ENCODE assay signal across 5 worm cellular contexts in genomic region chrIII:147570-148076, ce11.
TF ChIP-seq lines count a peak whose summit lies in the region.

Gene sqst-5, minus strand, starts transcription at chrIII:147620.

TF ChIP-seq in whole organism, L1 larva, 84 proteins besides CTCF, POLR2A, EP300 and RAD21:
- no peak for TF ChIP-seq aly-2 (tag; optimal IDR thresholded peaks at IDR 0.05; lab: Kevin White, UChicago)
- TF ChIP-seq elt-2 (tag; optimal IDR thresholded peaks at IDR 0.05; lab: Kevin White, UChicago) = peak; percentile 36
TF ChIP-seq in whole organism, L1 larva: peak in this region for 1.

TF ChIP-seq in whole organism, L2 larva, 48 proteins besides CTCF, POLR2A, EP300 and RAD21:
- TF ChIP-seq gmeb-1 (tag; optimal IDR thresholded peaks at IDR 0.05; lab: Kevin White, UChicago) (peak; percentile 4), nhr-23 (tag; optimal IDR thresholded peaks at IDR 0.05; lab: Kevin White, UChicago) (no peak), ceh-82 (tag; optimal IDR thresholded peaks at IDR 0.05; lab: Kevin White, UChicago) (no peak), nhr-129 (tag; optimal IDR thresholded peaks at IDR 0.05; lab: Kevin White, UChicago) (no peak), fos-1 (tag; optimal IDR thresholded peaks at IDR 0.05; lab: Kevin White, UChicago) (peak; percentile 65)

TF ChIP-seq in whole organism, L3 larva, 47 proteins besides CTCF, POLR2A, EP300 and RAD21:
- no peak for TF ChIP-seq nhr-77 (tag; optimal IDR thresholded peaks at IDR 0.05; lab: Kevin White, UChicago)
- TF ChIP-seq pqm-1 (tag; optimal IDR thresholded peaks at IDR 0.05; lab: Kevin White, UChicago) = peak; percentile 59
- TF ChIP-seq elt-2 (tag; optimal IDR thresholded peaks at IDR 0.05; lab: Kevin White, UChicago) = peak; percentile 76

TF ChIP-seq in whole organism, L4 larva, 104 proteins besides CTCF, POLR2A, EP300 and RAD21:
- TF ChIP-seq ZK546.5 (tag; optimal IDR thresholded peaks at IDR 0.05; lab: Kevin White, UChicago) (no peak), daf-12 (tag; optimal IDR thresholded peaks at IDR 0.05; lab: Kevin White, UChicago) (no peak), lin-29 (GFP tag; IDR thresholded peaks at IDR 0.05; lab: Robert Waterston, UW) (no peak), snpc-4 (tag; optimal IDR thresholded peaks at IDR 0.05; lab: Kevin White, UChicago) (no peak), ces-1 (GFP tag; optimal IDR thresholded peaks at IDR 0.05; lab: Kevin White, UChicago) (no peak), dve-1 (tag; optimal IDR thresholded peaks at IDR 0.05; lab: Kevin White, UChicago; ENCODE audit: insufficient read depth) (peak; percentile 66), hlh-11 (tag; optimal IDR thresholded peaks at IDR 0.05; lab: Kevin White, UChicago) (peak; percentile 15), nhr-10 (tag; optimal IDR thresholded peaks at IDR 0.05; lab: Kevin White, UChicago) (no peak), pqm-1 (tag; optimal IDR thresholded peaks at IDR 0.05; lab: Kevin White, UChicago) (peak; percentile 63), ceh-44 (GFP tag; IDR thresholded peaks at IDR 0.05; lab: Robert Waterston, UW) (no peak), T20F7.1 (GFP tag; optimal IDR thresholded peaks at IDR 0.05; lab: Kevin White, UChicago) (peak; percentile 33), spr-1 (tag; optimal IDR thresholded peaks at IDR 0.05; lab: Kevin White, UChicago) (no peak), madf-9 (GFP tag; conservative IDR thresholded peaks at IDR 0.05; lab: Robert Waterston, UW) (no peak), pha-4 (GFP tag; IDR thresholded peaks at IDR 0.05; lab: Robert Waterston, UW) (no peak), pha-4 (tag; optimal IDR thresholded peaks at IDR 0.05; lab: Kevin White, UChicago) (no peak), tag-97 (GFP tag; IDR thresholded peaks at IDR 0.05; lab: Robert Waterston, UW) (no peak), zfp-2 (tag; optimal IDR thresholded peaks at IDR 0.05; lab: Kevin White, UChicago) (no peak), Y48G9A.11 (GFP tag; IDR thresholded peaks at IDR 0.05; lab: Robert Waterston, UW) (no peak), lim-7 (GFP tag; IDR thresholded peaks at IDR 0.05; lab: Robert Waterston, UW) (no peak), ztf-11 (tag; optimal IDR thresholded peaks at IDR 0.05; lab: Kevin White, UChicago) (no peak), lir-3 (tag; optimal IDR thresholded peaks at IDR 0.05; lab: Kevin White, UChicago) (no peak), egl-43 (GFP tag; IDR thresholded peaks at IDR 0.05; lab: Robert Waterston, UW) (no peak), daf-16 (GFP tag; optimal IDR thresholded peaks at IDR 0.05; lab: Kevin White, UChicago) (no peak), daf-16 (tag; optimal IDR thresholded peaks at IDR 0.05; lab: Kevin White, UChicago) (peak; percentile 46), dmd-6 (GFP tag; IDR thresholded peaks at IDR 0.05; lab: Robert Waterston, UW) (peak; percentile 34; the same call in 1 of the 2 replicates), attf-4 (tag; optimal IDR thresholded peaks at IDR 0.05; lab: Kevin White, UChicago) (no peak), aly-2 (tag; optimal IDR thresholded peaks at IDR 0.05; lab: Kevin White, UChicago) (no peak), unc-39 (tag; optimal IDR thresholded peaks at IDR 0.05; lab: Kevin White, UChicago) (no peak), Y75B8A.6 (GFP tag; IDR thresholded peaks at IDR 0.05; lab: Robert Waterston, UW) (no peak), fkh-10 (GFP tag; optimal IDR thresholded peaks at IDR 0.05; lab: Kevin White, UChicago) (no peak), nhr-28 (tag; optimal IDR thresholded peaks at IDR 0.05; lab: Kevin White, UChicago) (peak; percentile 66), ceh-28 (tag; optimal IDR thresholded peaks at IDR 0.05; lab: Kevin White, UChicago) (no peak)

TF ChIP-seq in whole organism, young adult, 124 proteins besides CTCF, POLR2A, EP300 and RAD21:
- TF ChIP-seq B0035.1 (tag; optimal IDR thresholded peaks at IDR 0.05; lab: Kevin White, UChicago) (no peak), nhr-80 (tag; optimal IDR thresholded peaks at IDR 0.05; lab: Kevin White, UChicago) (peak; percentile 69)
